Fruit fly (Drosophila melanogaster): Measurements from ENCODE around the gene Alg10.
"Not testable (repeated sequence)": the region's sequence is repeated elsewhere in the genome, so short reads cannot be mapped to it uniquely, and the experiment has no call there.

The Alg10 gene

dm6 chr3L:11123088-11123487 is 41.7 kb upstream of the Alg10 start, which contains the start of the genes Ufd1 and NaPi-III:
Gene Ufd1 (minus strand): TSS chr3L:11123216.
Gene NaPi-III (plus strand): TSS chr3L:11123348.
- no peak for TF ChIP-seq ovo (GFP tag; optimal IDR thresholded peaks at IDR 0.05)
- peak; percentile 73 for TF ChIP-seq cic (GFP tag; optimal IDR thresholded peaks at IDR 0.05)
- no peak for TF ChIP-seq pad (GFP tag; optimal IDR thresholded peaks at IDR 0.05)
- no peak for TF ChIP-seq CG33017 (tag; optimal IDR thresholded peaks at IDR 0.05)
- no peak for TF ChIP-seq CG7045 (GFP tag; optimal IDR thresholded peaks at IDR 0.05)
- TF ChIP-seq CG14711 (tag; optimal IDR thresholded peaks at IDR 0.05) = no peak
- TF ChIP-seq bab1 (GFP tag; optimal IDR thresholded peaks at IDR 0.05) = peak; percentile 71
- peak; percentile 45 for TF ChIP-seq CG7101 (tag; optimal IDR thresholded peaks at IDR 0.05)
- TF ChIP-seq CG11617 (GFP tag; optimal IDR thresholded peaks at IDR 0.05) = peak; percentile 47
- TF ChIP-seq toe (GFP tag; optimal IDR thresholded peaks at IDR 0.05) = no peak
- TF ChIP-seq tj (GFP tag; optimal IDR thresholded peaks at IDR 0.05) = peak; percentile 26
- no peak for TF ChIP-seq CG5204 (GFP tag; optimal IDR thresholded peaks at IDR 0.05)
- peak in 1 of 2 experiments; percentile 21 for TF ChIP-seq cnc (optimal IDR thresholded peaks at IDR 0.05)
- peak; percentile 24 for TF ChIP-seq Hr96 (GFP tag; optimal IDR thresholded peaks at IDR 0.05)
- TF ChIP-seq CG12768 (GFP tag; optimal IDR thresholded peaks at IDR 0.05) = no peak
- no peak for TF ChIP-seq Crg-1 (GFP tag; optimal IDR thresholded peaks at IDR 0.05)
- no peak for TF ChIP-seq Clk (GFP tag; optimal IDR thresholded peaks at IDR 0.05)
- TF ChIP-seq Mnt (GFP tag; optimal IDR thresholded peaks at IDR 0.05) = peak; percentile 73
- TF ChIP-seq CG1620 (GFP tag; optimal IDR thresholded peaks at IDR 0.05) = peak; percentile 51
- TF ChIP-seq kay (GFP tag; ENCODE audit: borderline replicate concordance) = no peak

dm6 chr3L:11123598-11124284 is 41.0 kb upstream of the Alg10 start:
- TF ChIP-seq pad (GFP tag; optimal IDR thresholded peaks at IDR 0.05) (peak; percentile 67), Mnt (GFP tag; optimal IDR thresholded peaks at IDR 0.05) (no peak), ovo (GFP tag; optimal IDR thresholded peaks at IDR 0.05) (peak; percentile 24), kay (GFP tag; ENCODE audit: borderline replicate concordance) (no peak)

dm6 chr3L:11124439-11124838 is 40.3 kb upstream of the Alg10 start:
- TF ChIP-seq CG7101 (tag; optimal IDR thresholded peaks at IDR 0.05) = no peak
- TF ChIP-seq kay (GFP tag; ENCODE audit: borderline replicate concordance) = no peak
- TF ChIP-seq pad (GFP tag; optimal IDR thresholded peaks at IDR 0.05) = no peak
- no peak for TF ChIP-seq CG14711 (tag; optimal IDR thresholded peaks at IDR 0.05)
- TF ChIP-seq tj (GFP tag; optimal IDR thresholded peaks at IDR 0.05) = no peak
- TF ChIP-seq Hr96 (GFP tag; optimal IDR thresholded peaks at IDR 0.05) = no peak
- TF ChIP-seq CG7045 (GFP tag; optimal IDR thresholded peaks at IDR 0.05) = no peak
- no peak for TF ChIP-seq bab1 (GFP tag; optimal IDR thresholded peaks at IDR 0.05)
- no peak for TF ChIP-seq cnc (optimal IDR thresholded peaks at IDR 0.05)

DNA sequence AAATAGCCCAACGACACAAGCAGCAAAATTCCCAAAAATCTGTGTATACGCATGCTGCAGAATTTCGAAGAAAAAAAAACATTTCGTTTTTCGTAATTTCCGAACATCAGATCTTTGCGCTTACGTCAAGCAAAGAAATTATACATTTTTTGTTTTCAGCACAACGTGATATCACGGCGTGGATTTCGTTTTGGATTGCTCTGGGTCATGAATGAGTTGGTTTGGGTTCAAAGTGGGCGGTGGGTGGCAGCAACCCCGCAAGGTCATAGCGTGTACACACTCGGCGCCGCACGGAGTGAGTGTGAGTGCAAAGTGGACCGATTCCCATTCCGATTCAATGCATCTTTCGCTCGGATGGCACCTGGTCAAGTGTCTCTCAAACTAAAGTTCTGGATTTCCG is 39.9 kb upstream of the Alg10 start:
- TF ChIP-seq CG33017 (tag; optimal IDR thresholded peaks at IDR 0.05) (no peak), toe (GFP tag; optimal IDR thresholded peaks at IDR 0.05) (no peak), CG14711 (tag; optimal IDR thresholded peaks at IDR 0.05) (no peak), pad (GFP tag; optimal IDR thresholded peaks at IDR 0.05) (no peak), CG11617 (GFP tag; optimal IDR thresholded peaks at IDR 0.05) (no peak), Mnt (GFP tag; optimal IDR thresholded peaks at IDR 0.05) (no peak), CG12768 (GFP tag; optimal IDR thresholded peaks at IDR 0.05) (no peak), Crg-1 (GFP tag; optimal IDR thresholded peaks at IDR 0.05) (no peak)

- peak; percentile 58 for TF ChIP-seq bab1 (GFP tag; optimal IDR thresholded peaks at IDR 0.05)
- no peak for TF ChIP-seq kay (GFP tag; ENCODE audit: borderline replicate concordance)
- TF ChIP-seq Mnt (GFP tag; optimal IDR thresholded peaks at IDR 0.05) = peak; percentile 3
- TF ChIP-seq pad (GFP tag; optimal IDR thresholded peaks at IDR 0.05) = no peak
- peak; percentile 33 for TF ChIP-seq CG14711 (tag; optimal IDR thresholded peaks at IDR 0.05)
Observed at dm6 chr3L:11125636-11126532, 38.9 kb upstream of the Alg10 start.

- no peak for TF ChIP-seq CG7045 (GFP tag; optimal IDR thresholded peaks at IDR 0.05)
- TF ChIP-seq ovo (GFP tag; optimal IDR thresholded peaks at IDR 0.05) = no peak
- no peak for TF ChIP-seq Mnt (GFP tag; optimal IDR thresholded peaks at IDR 0.05)
- TF ChIP-seq Clk (GFP tag; optimal IDR thresholded peaks at IDR 0.05) = no peak
- TF ChIP-seq cic (GFP tag; optimal IDR thresholded peaks at IDR 0.05) = no peak
- TF ChIP-seq Crg-1 (GFP tag; optimal IDR thresholded peaks at IDR 0.05) = no peak
- no peak for TF ChIP-seq toe (GFP tag; optimal IDR thresholded peaks at IDR 0.05)
- TF ChIP-seq CG33017 (tag; optimal IDR thresholded peaks at IDR 0.05) = no peak
Observed at dm6 chr3L:11130535-11130934, 34.2 kb upstream of the Alg10 start, which contains the start of gene nol. Gene nol (plus strand): TSS chr3L:11130835.

DNA sequence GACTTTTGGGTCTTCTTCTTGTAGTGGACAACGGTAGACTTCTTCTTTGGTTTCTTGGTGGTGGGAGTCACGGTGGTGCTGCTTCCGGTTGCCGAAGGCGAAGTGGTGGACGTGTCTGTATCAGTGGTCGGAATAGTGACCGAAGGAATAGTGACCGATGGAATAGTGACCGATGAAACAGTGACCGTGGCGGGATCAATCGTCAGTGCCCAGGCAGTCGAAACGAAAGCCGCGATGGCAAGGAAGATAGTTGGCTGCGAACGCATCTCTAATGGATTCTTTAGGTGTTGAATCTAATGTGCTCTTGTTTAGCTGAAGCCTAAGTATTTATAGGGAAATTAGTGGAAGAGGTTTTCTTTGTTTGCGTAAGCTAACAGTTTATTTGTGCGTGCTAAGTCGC is 32.7 kb upstream of the Alg10 start, which contains the start of gene CG32074:
CG32074 (minus strand) TSS at position 268 of the 400 bp plus-strand sequence.
- TF ChIP-seq CG14711 (tag; optimal IDR thresholded peaks at IDR 0.05); Crg-1 (GFP tag; optimal IDR thresholded peaks at IDR 0.05); ovo (GFP tag; optimal IDR thresholded peaks at IDR 0.05): not testable (repeated sequence)
